Fruit fly (Drosophila melanogaster): ENCODE results near the gene Sfp96F.

DNA sequence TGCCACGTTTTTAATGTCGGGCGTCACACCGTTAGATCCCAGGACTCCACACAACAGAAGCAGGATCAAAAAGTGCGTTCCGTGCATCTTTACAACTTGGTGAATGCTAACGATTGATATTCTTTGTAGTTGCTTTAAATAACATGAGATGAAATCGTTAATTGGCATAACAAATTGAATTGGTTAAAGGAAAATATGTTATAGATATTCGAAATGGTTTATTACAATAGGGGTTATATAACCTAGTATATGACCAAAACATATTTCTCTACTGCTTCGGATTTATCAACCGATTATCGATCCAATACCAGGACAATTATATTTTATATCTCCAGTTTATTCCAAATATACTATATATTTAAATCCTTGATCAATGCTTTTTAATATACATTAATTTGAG lies 430 bp downstream of the Sfp96F start, which contains the start of gene Mst57Dc:
- TF ChIP-seq HLH106 (tag; optimal IDR thresholded peaks at IDR 0.05) (no peak), Mio (GFP tag; optimal IDR thresholded peaks at IDR 0.05) (no peak), psq (GFP tag; optimal IDR thresholded peaks at IDR 0.05) (no peak), OdsH (GFP tag; optimal IDR thresholded peaks at IDR 0.05) (no peak), GATAd (GFP tag; optimal IDR thresholded peaks at IDR 0.05) (no peak), Rel (GFP tag; optimal IDR thresholded peaks at IDR 0.05) (no peak), Rel (tag; optimal IDR thresholded peaks at IDR 0.05) (no peak), dl (GFP tag; optimal IDR thresholded peaks at IDR 0.05; ENCODE audit: insufficient read depth in 1 of 2, partially characterized antibody in 2 of 2) (no peak)
